Worm (Caenorhabditis elegans) whole organism, L1 larva: ENCODE data around the gene F53C11.5.

Experiments
- C04F5.9 ChIP-seq: sonication (generic microtip); optimal IDR thresholded peaks from 2 replicates; lab custom pipeline; 2016; ENCODE audit warnings: missing genetic modification characterization, missing compliant biosample characterization
- C16A3.4 ChIP-seq: fragments of 150-350 bp; optimal IDR thresholded peaks from 2 replicates; lab custom pipeline; 2014; ENCODE audit warnings: missing biosample characterization, missing genetic modification characterization
- F16B12.6 ChIP-seq: fragments of 150-350 bp; optimal IDR thresholded peaks from 2 replicates; lab custom pipeline; 2014; ENCODE audit warnings: missing biosample characterization, missing genetic modification characterization
- aly-2 ChIP-seq: fragments of 150-350 bp; optimal IDR thresholded peaks from 2 replicates; lab custom pipeline; 2014; ENCODE audit warnings: missing biosample characterization, missing genetic modification characterization
- blmp-1 ChIP-seq: fragments of 150-350 bp; optimal IDR thresholded peaks from 2 replicates; lab custom pipeline; 2014; ENCODE audit warnings: missing biosample characterization, missing genetic modification characterization
- ceh-8 ChIP-seq: fragments of 200-800 bp; sonication (Bioruptor generic); optimal IDR thresholded peaks from 2 replicates; lab custom pipeline; 2018; ENCODE audit warnings: mild to moderate bottlenecking, missing genetic modification characterization, moderate library complexity, missing compliant biosample characterization
- ceh-82 ChIP-seq, 3 experiments: fragments of 150-350 bp in 1 of 3; sonication (generic microtip) in 2 of 3; optimal IDR thresholded peaks; 2 replicates each; lab custom pipeline; 2014 to 2017; ENCODE audit warnings: missing biosample characterization in 3 of 3, missing genetic modification characterization in 3 of 3
- ceh-88 ChIP-seq: fragments of 200-800 bp; sonication (Bioruptor generic); IDR thresholded peaks from 2 replicates; pipeline ENCODE4 v1.3.6; 2022; ENCODE audit warnings: missing genetic modification characterization, missing compliant biosample characterization
- dpl-1 ChIP-seq, 3 experiments: fragments of 150-350 bp in 2 of 3; sonication (generic microtip) in 1 of 3; optimal IDR thresholded peaks; 2 replicates each; lab custom pipeline; 2014 to 2017; ENCODE audit warnings: missing biosample characterization in 3 of 3, missing genetic modification characterization in 3 of 3, missing genetic modification reagents in 3 of 3
- dsc-1 ChIP-seq: sonication (generic microtip); optimal IDR thresholded peaks from 2 replicates; lab custom pipeline; 2016; ENCODE audit warnings: mild to moderate bottlenecking, missing genetic modification characterization, missing compliant biosample characterization
- efl-1 ChIP-seq, 4 experiments: fragments of 150-350 bp; optimal IDR thresholded peaks in 3 of 4; peaks in 1 of 4; 1 replicate in 1 of 4; 2 replicates in 3 of 4; lab custom pipeline; 2014; ENCODE audit warnings: missing biosample characterization in 2 of 4, missing genetic modification characterization in 2 of 4, missing genetic modification reagents in 2 of 4
- efl-3 ChIP-seq: fragments of 200-800 bp; sonication (Bioruptor generic); optimal IDR thresholded peaks from 2 replicates; lab custom pipeline; 2018; ENCODE audit warnings: mild to moderate bottlenecking, missing genetic modification characterization, missing compliant biosample characterization
- elt-3 ChIP-seq, 6 experiments: fragments of 150-350 bp in 1 of 6; sonication (generic microtip); optimal IDR thresholded peaks; 2 replicates each; lab custom pipeline; 2017 to 2018; ENCODE audit warnings: missing biosample characterization in 6 of 6, missing genetic modification characterization in 6 of 6, inconsistent platforms in 1 of 6
- fkh-10 ChIP-seq: sonication (generic microtip); optimal IDR thresholded peaks from 2 replicates; lab custom pipeline; 2017; ENCODE audit warnings: missing biosample characterization, missing genetic modification reagents, missing genetic modification characterization
- fkh-8 ChIP-seq: sonication (generic microtip); optimal IDR thresholded peaks from 2 replicates; lab custom pipeline; 2016; ENCODE audit warnings: mild to moderate bottlenecking, missing genetic modification characterization, missing compliant biosample characterization
- fos-1 ChIP-seq: fragments of 150-350 bp; optimal IDR thresholded peaks from 2 replicates; lab custom pipeline; 2014; ENCODE audit warnings: missing biosample characterization, missing genetic modification characterization
- grh-1 ChIP-seq: fragments of 200-800 bp; sonication (Bioruptor generic); IDR thresholded peaks from 2 replicates; pipeline ENCODE4 v1.3.6; 2022; ENCODE audit warnings: missing genetic modification reagents, missing genetic modification characterization, missing compliant biosample characterization
- irx-1 ChIP-seq: sonication (generic microtip); optimal IDR thresholded peaks from 2 replicates; lab custom pipeline; 2016; ENCODE audit warnings: missing genetic modification characterization, missing compliant biosample characterization
- jun-1 ChIP-seq: fragments of 150-350 bp; optimal IDR thresholded peaks from 2 replicates; lab custom pipeline; 2014; ENCODE audit warnings: missing biosample characterization, missing genetic modification reagents, missing genetic modification characterization
- lin-13 ChIP-seq: fragments of 150-350 bp; optimal IDR thresholded peaks from 2 replicates; lab custom pipeline; 2014; ENCODE audit warnings: missing biosample characterization, missing genetic modification reagents, missing genetic modification characterization
- lin-14 ChIP-seq: fragments of 200-800 bp; sonication (Bioruptor generic); optimal IDR thresholded peaks from 2 replicates; lab custom pipeline; 2018; ENCODE audit warnings: mild to moderate bottlenecking, missing genetic modification characterization, moderate library complexity, missing compliant biosample characterization
- lin-35 ChIP-seq, 2 experiments: fragments of 150-350 bp; optimal IDR thresholded peaks; 2 replicates each; lab custom pipeline; 2014; ENCODE audit warnings: missing biosample characterization in 2 of 2, missing genetic modification characterization in 2 of 2, missing genetic modification reagents in 2 of 2
- lsy-2 ChIP-seq, 2 experiments: fragments of 150-350 bp; optimal IDR thresholded peaks; 2 replicates each; lab custom pipeline; 2014; ENCODE audit warnings: missing biosample characterization in 2 of 2, missing genetic modification characterization in 2 of 2
- mab-9 ChIP-seq: fragments of 200-800 bp; sonication (Bioruptor generic); IDR thresholded peaks from 2 replicates; pipeline ENCODE4 v1.3.6; 2022; ENCODE audit warnings: missing genetic modification reagents, missing genetic modification characterization, missing compliant biosample characterization
- mdl-1 ChIP-seq, 2 experiments: fragments of 150-350 bp; optimal IDR thresholded peaks; 2 replicates each; lab custom pipeline; 2014 to 2017; ENCODE audit warnings: missing biosample characterization in 2 of 2, missing genetic modification characterization in 2 of 2, inconsistent platforms in 1 of 2
- mep-1 ChIP-seq: fragments of 150-350 bp; optimal IDR thresholded peaks from 2 replicates; lab custom pipeline; 2014; ENCODE audit warnings: missing biosample characterization, missing genetic modification characterization
- nhr-19 ChIP-seq: fragments of 200-800 bp; sonication (Bioruptor generic); conservative IDR thresholded peaks from 2 replicates; pipeline ENCODE4 v1.3.6; 2022; ENCODE audit warnings: missing genetic modification characterization, missing compliant biosample characterization
- nhr-20 ChIP-seq: sonication (generic microtip); optimal IDR thresholded peaks from 2 replicates; lab custom pipeline; 2016; ENCODE audit warnings: mild to moderate bottlenecking, missing genetic modification characterization, missing compliant biosample characterization
- nhr-237 ChIP-seq: fragments of 150-350 bp; optimal IDR thresholded peaks from 2 replicates; lab custom pipeline; 2014; ENCODE audit warnings: missing biosample characterization, missing genetic modification characterization
- nhr-47 ChIP-seq: sonication (generic microtip); optimal IDR thresholded peaks from 2 replicates; lab custom pipeline; 2016; ENCODE audit warnings: mild to moderate bottlenecking, missing genetic modification characterization, moderate library complexity, missing compliant biosample characterization
- nhr-71 ChIP-seq: sonication (generic microtip); optimal IDR thresholded peaks from 2 replicates; lab custom pipeline; 2016; ENCODE audit warnings: mild to moderate bottlenecking, missing genetic modification characterization, moderate library complexity, missing compliant biosample characterization
- nhr-77 ChIP-seq: fragments of 150-350 bp; optimal IDR thresholded peaks from 2 replicates; lab custom pipeline; 2014; ENCODE audit warnings: missing biosample characterization, missing genetic modification characterization
- nhr-84 ChIP-seq: sonication (generic microtip); optimal IDR thresholded peaks from 2 replicates; lab custom pipeline; 2017; ENCODE audit warnings: missing biosample characterization, missing genetic modification characterization
- nhr-85 ChIP-seq: sonication (generic microtip); peaks from one replicate; lab custom pipeline; 2016; ENCODE audit warnings: missing genetic modification characterization, inconsistent platforms, missing compliant biosample characterization
- nhr-90 ChIP-seq: sonication (generic microtip); optimal IDR thresholded peaks from 2 replicates; lab custom pipeline; 2016; ENCODE audit warnings: mild to moderate bottlenecking, missing genetic modification characterization, missing compliant biosample characterization; ENCODE audit not compliant: poor library complexity
- pax-3 ChIP-seq: fragments of 200-800 bp; sonication (Bioruptor generic); optimal IDR thresholded peaks from 2 replicates; lab custom pipeline; 2018; ENCODE audit warnings: mild to moderate bottlenecking, missing genetic modification characterization, moderate library complexity, missing compliant biosample characterization
- pqm-1 ChIP-seq: sonication (generic microtip); optimal IDR thresholded peaks from 3 replicates; lab custom pipeline; 2017; ENCODE audit warnings: missing biosample characterization, missing genetic modification characterization
- rnt-1 ChIP-seq: sonication (generic microtip); optimal IDR thresholded peaks from 2 replicates; lab custom pipeline; 2016; ENCODE audit warnings: mild to moderate bottlenecking, missing genetic modification characterization, moderate library complexity, missing compliant biosample characterization
- skn-1 ChIP-seq: fragments of 150-350 bp; optimal IDR thresholded peaks from 2 replicates; lab custom pipeline; 2014; ENCODE audit warnings: missing biosample characterization, missing genetic modification characterization
- snpc-4 ChIP-seq: fragments of 150-350 bp; optimal IDR thresholded peaks from 2 replicates; lab custom pipeline; 2014; ENCODE audit warnings: missing biosample characterization, missing genetic modification characterization
- snu-23 ChIP-seq: sonication (generic microtip); optimal IDR thresholded peaks from 2 replicates; lab custom pipeline; 2016; ENCODE audit warnings: missing genetic modification characterization, missing compliant biosample characterization
- swsn-7 ChIP-seq: sonication (generic microtip); optimal IDR thresholded peaks from 2 replicates; lab custom pipeline; 2016; ENCODE audit warnings: missing genetic modification characterization, missing compliant biosample characterization
- tbx-2 ChIP-seq: sonication (generic microtip); optimal IDR thresholded peaks from 2 replicates; lab custom pipeline; 2016; ENCODE audit warnings: missing genetic modification characterization, missing compliant biosample characterization
- unc-30 ChIP-seq: sonication (generic microtip); optimal IDR thresholded peaks from 2 replicates; lab custom pipeline; 2017; ENCODE audit warnings: missing biosample characterization, missing genetic modification characterization
- unc-86 ChIP-seq: sonication (generic microtip); optimal IDR thresholded peaks from 2 replicates; lab custom pipeline; 2016; ENCODE audit warnings: missing genetic modification characterization, missing compliant biosample characterization
- zag-1 ChIP-seq: fragments of 150-350 bp; optimal IDR thresholded peaks from 2 replicates; lab custom pipeline; 2014; ENCODE audit warnings: missing biosample characterization, missing genetic modification characterization
- zip-4 ChIP-seq: fragments of 200-800 bp; sonication (Bioruptor generic); optimal IDR thresholded peaks from 2 replicates; lab custom pipeline; 2018; ENCODE audit warnings: mild to moderate bottlenecking, missing genetic modification characterization, moderate library complexity, missing compliant biosample characterization

The F53C11.5 gene

ce11 chrV:13808462-13808867 is 21.1 kb downstream of the F53C11.5 start:
- TF ChIP-seq tbx-2 (tag; lab: Kevin White, UChicago) = peak; percentile 55
- TF ChIP-seq fkh-8 = peak; percentile 67
- TF ChIP-seq ceh-88 (GFP tag; lab: Robert Waterston, UW) = no peak
- peak; percentile 93 for TF ChIP-seq lin-14 (GFP tag; lab: Kevin White, UChicago)
- peak; percentile 83 for TF ChIP-seq mep-1 (tag; lab: Kevin White, UChicago)
- TF ChIP-seq efl-3 = no peak
- no peak for TF ChIP-seq ceh-8
- peak; percentile 56 for TF ChIP-seq fos-1
- peak; percentile 8 for TF ChIP-seq skn-1
- peak; percentile 74 for TF ChIP-seq nhr-71 (tag; lab: Kevin White, UChicago)
- peak; percentile 48 for TF ChIP-seq snpc-4 (tag; lab: Kevin White, UChicago)
- peak; percentile 63 for TF ChIP-seq rnt-1
- no peak for TF ChIP-seq pqm-1 (tag; lab: Kevin White, UChicago)
- peak; percentile 64 for TF ChIP-seq blmp-1 (tag; lab: Kevin White, UChicago)
- TF ChIP-seq zag-1 (tag; lab: Kevin White, UChicago) = no peak
- peak; percentile 30 to 73 for TF ChIP-seq lsy-2 (tag; optimal IDR thresholded peaks at IDR 0.05; lab: Kevin White, UChicago)
- no peak for TF ChIP-seq nhr-84
- TF ChIP-seq mdl-1 (tag; optimal IDR thresholded peaks at IDR 0.05; lab: Kevin White, UChicago) = peak in 1 of 2 experiments; percentile 68
- TF ChIP-seq dsc-1 (tag; lab: Kevin White, UChicago) = peak; percentile 14
- no peak for TF ChIP-seq zip-4 (GFP tag; lab: Kevin White, UChicago)
- no peak for TF ChIP-seq grh-1 (GFP tag; lab: Robert Waterston, UW)
- peak in 2 of 3 experiments; percentile 39 to 61 for TF ChIP-seq dpl-1 (GFP tag; optimal IDR thresholded peaks at IDR 0.05; lab: Kevin White, UChicago)
- TF ChIP-seq jun-1 (tag; lab: Kevin White, UChicago) = peak; percentile 61
- TF ChIP-seq swsn-7 (tag; lab: Kevin White, UChicago) = peak; percentile 52
- peak; percentile 55 to 77 for TF ChIP-seq efl-1 (optimal IDR thresholded peaks at IDR 0.05; lab: Kevin White, UChicago)
- TF ChIP-seq efl-1 (GFP tag; optimal IDR thresholded peaks at IDR 0.05 in 1 of 2; lab: Kevin White, UChicago) = peak; percentile 14 to 93
- peak; percentile 53 for TF ChIP-seq lin-13 (GFP tag; lab: Kevin White, UChicago)
- TF ChIP-seq C16A3.4 (tag; lab: Kevin White, UChicago) = peak; percentile 51
- TF ChIP-seq snu-23 (GFP tag; lab: Kevin White, UChicago) = peak; percentile 78
- TF ChIP-seq nhr-77 (tag; lab: Kevin White, UChicago) = peak; percentile 47
- TF ChIP-seq unc-86 (tag; lab: Kevin White, UChicago) = peak; percentile 3
- TF ChIP-seq nhr-85 (tag; lab: Kevin White, UChicago) = no peak
- peak; percentile 61 for TF ChIP-seq nhr-47
- no peak for TF ChIP-seq unc-30 (tag; lab: Kevin White, UChicago)
- no peak for TF ChIP-seq elt-3 (tag; optimal IDR thresholded peaks at IDR 0.05; lab: Kevin White, UChicago)
- no peak for TF ChIP-seq C04F5.9 (tag; lab: Kevin White, UChicago)
- TF ChIP-seq lin-35 (GFP tag; optimal IDR thresholded peaks at IDR 0.05; lab: Kevin White, UChicago) = peak; percentile 57 to 67
- peak; percentile 65 for TF ChIP-seq nhr-20 (tag; lab: Kevin White, UChicago)
- TF ChIP-seq fkh-10 = peak; percentile 5
- peak; percentile 47 for TF ChIP-seq nhr-19 (GFP tag; lab: Robert Waterston, UW)
- peak; percentile 8 to 71 (median 45) for TF ChIP-seq ceh-82 (tag; optimal IDR thresholded peaks at IDR 0.05; lab: Kevin White, UChicago)
- no peak for TF ChIP-seq F16B12.6 (tag; lab: Kevin White, UChicago)

- no peak for TF ChIP-seq irx-1
- TF ChIP-seq pax-3 (tag; lab: Kevin White, UChicago) = no peak
- peak; percentile 48 for TF ChIP-seq lin-14 (GFP tag; lab: Kevin White, UChicago)
- TF ChIP-seq aly-2 (tag; lab: Kevin White, UChicago) = no peak
- no peak for TF ChIP-seq efl-1 (optimal IDR thresholded peaks at IDR 0.05; lab: Kevin White, UChicago)
- TF ChIP-seq efl-1 (GFP tag; optimal IDR thresholded peaks at IDR 0.05 in 1 of 2; lab: Kevin White, UChicago) = peak in 1 of 2 experiments; percentile 46
- TF ChIP-seq unc-30 (tag; lab: Kevin White, UChicago) = no peak
- TF ChIP-seq mab-9 (GFP tag; lab: Robert Waterston, UW) = no peak
- no peak for TF ChIP-seq nhr-90 (tag; lab: Kevin White, UChicago)
- TF ChIP-seq nhr-237 = no peak
- TF ChIP-seq, all 84 proteins: peak for 2
Measured at ce11 chrV:13812330-13812729, 25.0 kb downstream of the F53C11.5 start.
